Fruit fly (Drosophila melanogaster) Kc167 (cell line): ENCODE measurements around the gene CG13003.

Source experiments
- Sin3A ChIP-seq: fragments of >200 bp; optimal IDR thresholded peaks from 2 replicates; lab custom pipeline; 2018; ENCODE audit warnings: missing external identifiers
- h ChIP-seq: fragments of >200 bp; optimal IDR thresholded peaks from 3 replicates; lab custom pipeline; 2018; ENCODE audit warnings: missing external identifiers
- insv ChIP-seq: fragments of >200 bp; optimal IDR thresholded peaks from 3 replicates; lab custom pipeline; 2018; ENCODE audit warnings: missing external identifiers
- psq ChIP-seq: fragments of >200 bp; optimal IDR thresholded peaks from 2 replicates; lab custom pipeline; 2017; ENCODE audit warnings: missing external identifiers

dm6 chrX:16897087-16897486 is 20.7 kb upstream of the CG13003 start, which contains the start of gene CG33252:
- TF ChIP-seq h: no peak
- TF ChIP-seq Sin3A (lab: Kevin White, UChicago): no peak
- TF ChIP-seq insv: no peak
- no peak for TF ChIP-seq psq (lab: Kevin White, UChicago)
